Worm (Caenorhabditis elegans) whole organism, L4 larva: ENCODE data around the gene blos-7.

Experiments
- ces-1 ChIP-seq: fragments of 150-350 bp; sonication (generic microtip); optimal IDR thresholded peaks from 4 replicates; lab custom pipeline; 2014; ENCODE audit warnings: missing biosample characterization, missing genetic modification reagents, missing genetic modification characterization
- egl-27 ChIP-seq: sonication (generic microtip); optimal IDR thresholded peaks from 3 replicates; lab custom pipeline; 2017; ENCODE audit warnings: missing biosample characterization, missing genetic modification reagents, missing genetic modification characterization
- mdt-29 ChIP-seq: fragments of 200-800 bp; sonication (Bioruptor generic); IDR thresholded peaks from 2 replicates; pipeline ENCODE4 v1.3.6; 2022; ENCODE audit warnings: missing genetic modification reagents, missing genetic modification characterization, missing compliant biosample characterization
- nhr-11 ChIP-seq: fragments of 150-350 bp; optimal IDR thresholded peaks from 2 replicates; lab custom pipeline; 2014; ENCODE audit warnings: missing biosample characterization, missing genetic modification characterization
- nhr-77 ChIP-seq: fragments of 150-350 bp; optimal IDR thresholded peaks from 2 replicates; lab custom pipeline; 2014; ENCODE audit warnings: missing biosample characterization, missing genetic modification characterization
- pha-4 ChIP-seq, 2 experiments: fragments of 150-350 bp in 1 of 2; fragments of 200-800 bp in 1 of 2; sonication (Bioruptor generic) in 1 of 2; IDR thresholded peaks in 1 of 2; optimal IDR thresholded peaks in 1 of 2; 2 replicates each; pipeline versions ENCODE4 v1.3.6 to Lab custom; 2014 to 2022; ENCODE audit warnings: missing genetic modification characterization in 2 of 2, missing genetic modification reagents in 2 of 2, missing biosample characterization in 1 of 2, missing compliant biosample characterization in 1 of 2
- unc-130 ChIP-seq: sonication (generic microtip); optimal IDR thresholded peaks from 2 replicates; lab custom pipeline; 2016; ENCODE audit warnings: missing genetic modification reagents, missing genetic modification characterization, missing compliant biosample characterization
- zfp-3 ChIP-seq: fragments of 200-800 bp; sonication (Bioruptor generic); conservative IDR thresholded peaks from 2 replicates; pipeline ENCODE4 v1.3.6; 2022; ENCODE audit warnings: missing genetic modification reagents, missing genetic modification characterization, missing compliant biosample characterization

DNA sequence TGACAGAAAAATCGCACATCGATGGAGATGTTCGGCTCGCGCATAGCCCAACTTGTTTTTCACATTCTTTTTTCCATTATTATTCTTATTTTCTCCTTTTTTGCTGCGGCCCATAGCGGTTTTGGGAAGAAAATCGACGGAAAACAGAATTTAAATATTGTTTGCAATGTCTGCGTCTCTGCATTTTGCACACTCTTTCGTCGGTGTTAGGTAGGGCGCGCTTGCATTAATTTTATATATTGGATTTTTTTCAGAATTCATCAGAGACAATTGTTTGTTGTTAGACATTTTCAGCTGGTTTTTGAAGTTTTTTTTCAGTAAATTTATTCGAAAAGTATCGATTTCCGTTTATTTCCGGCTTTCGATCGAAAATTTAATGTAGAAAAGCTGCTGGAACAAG is 16.4 kb upstream of the blos-7 start, which contains the start of gene Y37E11B.6:
- no peak for TF ChIP-seq mdt-29 (GFP tag; lab: Robert Waterston, UW)
- TF ChIP-seq nhr-11 (tag; lab: Kevin White, UChicago): no peak
- TF ChIP-seq ces-1 (GFP tag; lab: Kevin White, UChicago): no peak
- TF ChIP-seq egl-27 (tag; lab: Kevin White, UChicago): no peak
- no peak for TF ChIP-seq unc-130 (GFP tag; lab: Kevin White, UChicago)
- no peak for TF ChIP-seq zfp-3
- TF ChIP-seq pha-4 (GFP tag; IDR thresholded peaks at IDR 0.05; lab: Robert Waterston, UW): no peak
- no peak for TF ChIP-seq pha-4 (tag; optimal IDR thresholded peaks at IDR 0.05; lab: Kevin White, UChicago)
- TF ChIP-seq nhr-77 (tag; lab: Kevin White, UChicago): no peak
